Worm (Caenorhabditis elegans): ENCODE data around the gene C29G2.3.

Gene C29G2.3

ce11 chrV:2614986-2615687, 34.4 kb downstream of the C29G2.3 start, which contains the start of gene F53E10.1 (continued):
- TF ChIP-seq daf-12 (tag; optimal IDR thresholded peaks at IDR 0.05) (no peak), arid-1 (GFP tag; conservative IDR thresholded peaks at IDR 0.05) (no peak), lin-1 (GFP tag; IDR thresholded peaks at IDR 0.05) (no peak), nhr-76 (tag; optimal IDR thresholded peaks at IDR 0.05) (no peak), ceh-62 (tag; optimal IDR thresholded peaks at IDR 0.05) (no peak), vab-7 (GFP tag; IDR thresholded peaks at IDR 0.05) (no peak), spr-3 (GFP tag; optimal IDR thresholded peaks at IDR 0.05) (no peak), madf-9 (GFP tag; conservative IDR thresholded peaks at IDR 0.05) (no peak), aha-1 (tag) (peak; percentile 90), gei-8 (GFP tag; optimal IDR thresholded peaks at IDR 0.05) (no peak), attf-4 (tag; optimal IDR thresholded peaks at IDR 0.05) (no peak), nhr-11 (tag; optimal IDR thresholded peaks at IDR 0.05) (no peak), lin-39 (tag; optimal IDR thresholded peaks at IDR 0.05) (no peak), Y48G9A.11 (GFP tag; IDR thresholded peaks at IDR 0.05) (no peak), daf-19 (GFP tag; conservative IDR thresholded peaks at IDR 0.05) (no peak), hif-1 (tag; optimal IDR thresholded peaks at IDR 0.05) (peak in 1 of 2 experiments; percentile 8), Y105C5A.15 (GFP tag; IDR thresholded peaks at IDR 0.05) (no peak), Y5F2A.4 (GFP tag; optimal IDR thresholded peaks at IDR 0.05) (no peak), ceh-82 (tag; optimal IDR thresholded peaks at IDR 0.05) (no peak), cey-2 (tag; optimal IDR thresholded peaks at IDR 0.05; ENCODE audit: borderline replicate concordance, insufficient read depth) (no peak), nhr-25 (tag; optimal IDR thresholded peaks at IDR 0.05; ENCODE audit: borderline replicate concordance, insufficient read depth) (no peak), ceh-44 (GFP tag; IDR thresholded peaks at IDR 0.05) (no peak), mep-1 (tag; optimal IDR thresholded peaks at IDR 0.05) (peak; percentile 71), tag-97 (GFP tag; IDR thresholded peaks at IDR 0.05) (no peak), pha-4 (GFP tag; IDR thresholded peaks at IDR 0.05) (no peak), pha-4 (tag; optimal IDR thresholded peaks at IDR 0.05) (peak; percentile 72), set-16 (GFP tag; IDR thresholded peaks at IDR 0.05) (no peak), mdt-29 (GFP tag; IDR thresholded peaks at IDR 0.05) (no peak), ceh-28 (tag; optimal IDR thresholded peaks at IDR 0.05) (no peak), lir-3 (tag; optimal IDR thresholded peaks at IDR 0.05) (no peak), nhr-237 (tag; optimal IDR thresholded peaks at IDR 0.05) (no peak), duxl-1 (tag; optimal IDR thresholded peaks at IDR 0.05; ENCODE audit: poor library complexity) (no peak), saeg-2 (GFP tag; IDR thresholded peaks at IDR 0.05) (no peak), madf-5 (GFP tag; IDR thresholded peaks at IDR 0.05) (no peak), daf-8 (GFP tag; IDR thresholded peaks at IDR 0.05) (no peak), zfp-2 (tag; optimal IDR thresholded peaks at IDR 0.05) (no peak), F10B5.3 (tag; optimal IDR thresholded peaks at IDR 0.05) (no peak), nhr-111 (GFP tag; optimal IDR thresholded peaks at IDR 0.05) (no peak), F26F4.8 (GFP tag; conservative IDR thresholded peaks at IDR 0.05) (no peak), nhr-77 (tag; optimal IDR thresholded peaks at IDR 0.05) (peak; percentile 53), dmd-9 (GFP tag; IDR thresholded peaks at IDR 0.05) (no peak), nhr-6 (tag; optimal IDR thresholded peaks at IDR 0.05) (peak; percentile 48), R02D3.7 (tag; optimal IDR thresholded peaks at IDR 0.05) (no peak), ZK337.2 (GFP tag; IDR thresholded peaks at IDR 0.05) (no peak), ama-1 (optimal IDR thresholded peaks at IDR 0.05) (no peak), ctbp-1 (GFP tag; IDR thresholded peaks at IDR 0.05) (no peak), ztf-11 (tag; optimal IDR thresholded peaks at IDR 0.05) (no peak), nhr-48 (tag; optimal IDR thresholded peaks at IDR 0.05) (peak; percentile 61), unc-130 (GFP tag; optimal IDR thresholded peaks at IDR 0.05) (no peak), sdz-12 (GFP tag; optimal IDR thresholded peaks at IDR 0.05) (no peak), nhr-28 (tag; optimal IDR thresholded peaks at IDR 0.05) (peak; percentile 99)

Measured in whole organism, L4 larva.